Worm (Caenorhabditis elegans) whole organism, L2 larva: ENCODE results near the gene sqv-8.
A peak's percentile ranks its signal among the peaks of the same experiment; 100 is the strongest.

Experiments
- C34F6.9 ChIP-seq: fragments of 150-350 bp; optimal IDR thresholded peaks from 2 replicates; lab custom pipeline; 2014; ENCODE audit warnings: missing biosample characterization, missing genetic modification characterization
- F13H6.1 ChIP-seq: sonication (generic microtip); optimal IDR thresholded peaks from 2 replicates; lab custom pipeline; 2016; ENCODE audit warnings: missing genetic modification characterization, missing compliant biosample characterization
- R02D3.7 ChIP-seq: fragments of 150-350 bp; optimal IDR thresholded peaks from 2 replicates; lab custom pipeline; 2014; ENCODE audit warnings: missing biosample characterization, missing genetic modification characterization
- Y55F3AM.14 ChIP-seq: fragments of 200-800 bp; sonication (Bioruptor generic); optimal IDR thresholded peaks from 2 replicates; lab custom pipeline; 2018; ENCODE audit warnings: mild to moderate bottlenecking, missing genetic modification characterization, missing compliant biosample characterization
- ZK546.5 ChIP-seq: sonication (generic microtip); optimal IDR thresholded peaks from 2 replicates; lab custom pipeline; 2017; ENCODE audit warnings: missing biosample characterization, missing genetic modification characterization
- alr-1 ChIP-seq: fragments of 150-350 bp; optimal IDR thresholded peaks from 2 replicates; lab custom pipeline; 2014; ENCODE audit warnings: missing biosample characterization, missing genetic modification characterization
- aly-2 ChIP-seq: fragments of 150-350 bp; optimal IDR thresholded peaks from 2 replicates; lab custom pipeline; 2014; ENCODE audit warnings: missing biosample characterization, missing genetic modification characterization
- ama-1 ChIP-seq: fragments of 150-350 bp; optimal IDR thresholded peaks from 2 replicates; lab custom pipeline; 2018; ENCODE audit warnings: inconsistent platforms
- blmp-1 ChIP-seq: sonication (generic microtip); optimal IDR thresholded peaks from 2 replicates; lab custom pipeline; 2017; ENCODE audit warnings: missing genetic modification characterization, mild to moderate bottlenecking, missing compliant biosample characterization, antibody characterized with exemption, moderate library complexity; ENCODE audit not compliant: insufficient read depth
- ceh-16 ChIP-seq: fragments of 150-350 bp; optimal IDR thresholded peaks from 2 replicates; lab custom pipeline; 2014; ENCODE audit warnings: missing biosample characterization, missing genetic modification characterization
- ceh-82 ChIP-seq: fragments of 150-350 bp; optimal IDR thresholded peaks from 2 replicates; lab custom pipeline; 2014; ENCODE audit warnings: missing biosample characterization, missing genetic modification characterization
- crh-2 ChIP-seq: sonication (generic microtip); optimal IDR thresholded peaks from 2 replicates; lab custom pipeline; 2017; ENCODE audit warnings: missing biosample characterization, missing genetic modification characterization
- dmd-4 ChIP-seq: sonication (generic microtip); optimal IDR thresholded peaks from 2 replicates; lab custom pipeline; 2017; ENCODE audit warnings: missing biosample characterization, missing genetic modification characterization
- egl-27 ChIP-seq: sonication (generic microtip); optimal IDR thresholded peaks from 3 replicates; lab custom pipeline; 2017; ENCODE audit warnings: missing biosample characterization, missing genetic modification reagents, missing genetic modification characterization
- elt-1 ChIP-seq: fragments of 150-350 bp; optimal IDR thresholded peaks from 2 replicates; lab custom pipeline; 2014; ENCODE audit warnings: missing biosample characterization, missing genetic modification characterization
- elt-3 ChIP-seq: sonication (generic microtip); optimal IDR thresholded peaks from 2 replicates; lab custom pipeline; 2017; ENCODE audit warnings: missing biosample characterization, missing genetic modification characterization
- fos-1 ChIP-seq: fragments of 150-350 bp; optimal IDR thresholded peaks from 2 replicates; lab custom pipeline; 2014; ENCODE audit warnings: missing biosample characterization, missing genetic modification characterization
- gmeb-1 ChIP-seq: fragments of 150-350 bp; optimal IDR thresholded peaks from 2 replicates; lab custom pipeline; 2014; ENCODE audit warnings: missing biosample characterization, missing genetic modification characterization
- lin-11 ChIP-seq: fragments of 150-350 bp; sonication (generic microtip); optimal IDR thresholded peaks from 2 replicates; lab custom pipeline; 2014; ENCODE audit warnings: missing biosample characterization, missing genetic modification characterization, inconsistent platforms, mixed read lengths
- lin-13 ChIP-seq: fragments of 150-350 bp; optimal IDR thresholded peaks from 2 replicates; lab custom pipeline; 2014; ENCODE audit warnings: missing biosample characterization, missing genetic modification reagents, missing genetic modification characterization
- lin-39 ChIP-seq: fragments of 150-350 bp; optimal IDR thresholded peaks from 2 replicates; lab custom pipeline; 2014; ENCODE audit warnings: missing biosample characterization, missing genetic modification reagents, missing genetic modification characterization
- lsy-2 ChIP-seq, 2 experiments: fragments of 150-350 bp in 1 of 2; sonication (generic microtip) in 1 of 2; optimal IDR thresholded peaks; 2 replicates each; lab custom pipeline; 2014 to 2017; ENCODE audit warnings: missing biosample characterization in 2 of 2, missing genetic modification characterization in 2 of 2
- mab-5 ChIP-seq: fragments of 150-350 bp; optimal IDR thresholded peaks from 2 replicates; lab custom pipeline; 2014; ENCODE audit warnings: missing biosample characterization, missing genetic modification characterization
- mbf-1 ChIP-seq: sonication (generic microtip); optimal IDR thresholded peaks from 2 replicates; lab custom pipeline; 2017; ENCODE audit warnings: missing biosample characterization, missing genetic modification characterization
- mdl-1 ChIP-seq, 2 experiments: fragments of 150-350 bp in 1 of 2; sonication (generic microtip) in 1 of 2; optimal IDR thresholded peaks; 2 replicates each; lab custom pipeline; 2017; ENCODE audit warnings: missing biosample characterization in 2 of 2, missing genetic modification characterization in 2 of 2
- nhr-11 ChIP-seq: fragments of 150-350 bp; optimal IDR thresholded peaks from 2 replicates; lab custom pipeline; 2014; ENCODE audit warnings: missing biosample characterization, missing genetic modification characterization
- nhr-12 ChIP-seq: fragments of 150-350 bp; optimal IDR thresholded peaks from 2 replicates; lab custom pipeline; 2014; ENCODE audit warnings: missing biosample characterization, missing genetic modification characterization
- nhr-129 ChIP-seq: fragments of 150-350 bp; optimal IDR thresholded peaks from 2 replicates; lab custom pipeline; 2014; ENCODE audit warnings: missing biosample characterization, missing genetic modification characterization
- nhr-21 ChIP-seq: fragments of 150-350 bp; optimal IDR thresholded peaks from 2 replicates; lab custom pipeline; 2014; ENCODE audit warnings: missing biosample characterization, missing genetic modification characterization
- nhr-23 ChIP-seq: fragments of 150-350 bp; optimal IDR thresholded peaks from 2 replicates; lab custom pipeline; 2014; ENCODE audit warnings: missing biosample characterization, missing genetic modification reagents, missing genetic modification characterization
- nhr-237 ChIP-seq: fragments of 150-350 bp; optimal IDR thresholded peaks from 2 replicates; lab custom pipeline; 2014; ENCODE audit warnings: missing biosample characterization, missing genetic modification characterization
- nhr-25 ChIP-seq: fragments of 150-350 bp; sonication (generic microtip); optimal IDR thresholded peaks from 3 replicates; lab custom pipeline; 2014; ENCODE audit warnings: missing biosample characterization, missing genetic modification characterization
- nhr-77 ChIP-seq: fragments of 150-350 bp; optimal IDR thresholded peaks from 2 replicates; lab custom pipeline; 2014; ENCODE audit warnings: missing biosample characterization, missing genetic modification characterization
- sem-4 ChIP-seq: fragments of 150-350 bp; optimal IDR thresholded peaks from 2 replicates; lab custom pipeline; 2014; ENCODE audit warnings: missing biosample characterization, missing genetic modification reagents, missing genetic modification characterization
- skn-1 ChIP-seq: sonication (generic microtip); optimal IDR thresholded peaks from 2 replicates; lab custom pipeline; 2017; ENCODE audit warnings: missing biosample characterization, missing genetic modification characterization
- sma-3 ChIP-seq: sonication (generic microtip); optimal IDR thresholded peaks from 2 replicates; lab custom pipeline; 2016; ENCODE audit warnings: missing genetic modification reagents, missing genetic modification characterization, missing compliant biosample characterization
- sma-9 ChIP-seq, 2 experiments: fragments of 150-350 bp in 1 of 2; sonication (generic microtip) in 1 of 2; optimal IDR thresholded peaks; 2 replicates each; lab custom pipeline; 2014 to 2016; ENCODE audit warnings: missing genetic modification characterization in 2 of 2, mild to moderate bottlenecking in 1 of 2, missing biosample characterization in 1 of 2, missing compliant biosample characterization in 1 of 2, missing genetic modification reagents in 1 of 2, moderate library complexity in 1 of 2
- snpc-4 ChIP-seq: fragments of 150-350 bp; optimal IDR thresholded peaks from 2 replicates; lab custom pipeline; 2014; ENCODE audit warnings: missing biosample characterization, missing genetic modification characterization
- unc-39 ChIP-seq: fragments of 150-350 bp; optimal IDR thresholded peaks from 2 replicates; lab custom pipeline; 2014; ENCODE audit warnings: missing biosample characterization, missing genetic modification characterization
- ztf-1 ChIP-seq: fragments of 200-800 bp; sonication (Bioruptor generic); conservative IDR thresholded peaks from 2 replicates; pipeline ENCODE4 v1.3.6; 2022; ENCODE audit warnings: missing genetic modification characterization, missing compliant biosample characterization
- ztf-11 ChIP-seq: sonication (generic microtip); optimal IDR thresholded peaks from 2 replicates; lab custom pipeline; 2017; ENCODE audit warnings: missing biosample characterization, missing genetic modification characterization
- ztf-4 ChIP-seq: fragments of 150-350 bp; optimal IDR thresholded peaks from 2 replicates; lab custom pipeline; 2014; ENCODE audit warnings: missing biosample characterization, missing genetic modification characterization

sqv-8 gene

DNA sequence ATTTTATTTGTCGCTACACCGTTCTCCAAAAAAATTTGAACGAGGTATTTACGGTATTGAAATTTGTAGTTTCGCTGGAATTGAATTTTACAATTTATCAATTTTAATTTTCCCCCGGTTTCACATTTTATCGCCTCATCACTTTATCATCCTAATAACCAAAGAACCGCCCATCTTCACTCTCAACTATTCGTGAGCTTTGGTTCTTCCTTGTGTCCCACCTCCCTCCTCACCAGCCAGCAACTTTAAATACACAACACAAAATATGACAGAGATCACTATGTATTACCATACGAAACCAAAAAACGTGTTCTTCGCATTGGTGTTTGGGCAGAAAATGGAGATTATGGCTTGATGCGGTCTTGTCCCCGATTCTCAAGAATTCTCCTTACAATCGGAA, 42.7 kb upstream of the sqv-8 start:
- no peak for TF ChIP-seq nhr-77 (tag; lab: Kevin White, UChicago)
- TF ChIP-seq lin-11 (tag; lab: Kevin White, UChicago) = no peak
- peak; percentile 8 for TF ChIP-seq fos-1
- no peak for TF ChIP-seq lin-13
- no peak for TF ChIP-seq mdl-1 (tag; optimal IDR thresholded peaks at IDR 0.05; lab: Kevin White, UChicago)
- TF ChIP-seq F13H6.1 (tag; lab: Kevin White, UChicago) = no peak
- no peak for TF ChIP-seq ZK546.5
- TF ChIP-seq nhr-129 (tag; lab: Kevin White, UChicago) = peak; percentile 40
- TF ChIP-seq lsy-2 (tag; optimal IDR thresholded peaks at IDR 0.05; lab: Kevin White, UChicago) = no peak
- TF ChIP-seq elt-3 (tag; lab: Kevin White, UChicago) = no peak
- no peak for TF ChIP-seq nhr-12 (tag; lab: Kevin White, UChicago)
- no peak for TF ChIP-seq R02D3.7 (tag; lab: Kevin White, UChicago)
- no peak for TF ChIP-seq nhr-11 (tag; lab: Kevin White, UChicago)
- TF ChIP-seq Y55F3AM.14 (GFP tag; lab: Kevin White, UChicago) = no peak
- TF ChIP-seq mbf-1 = no peak
- TF ChIP-seq mab-5 (tag; lab: Kevin White, UChicago) = no peak
- TF ChIP-seq nhr-25 (tag; lab: Kevin White, UChicago) = peak; percentile 13
- no peak for TF ChIP-seq alr-1 (tag; lab: Kevin White, UChicago)
- TF ChIP-seq ztf-4 (tag; lab: Kevin White, UChicago) = no peak
- no peak for TF ChIP-seq aly-2 (tag; lab: Kevin White, UChicago)
- TF ChIP-seq gmeb-1 = peak; percentile 14
- no peak for TF ChIP-seq sem-4 (tag; lab: Kevin White, UChicago)
- TF ChIP-seq C34F6.9 (tag; lab: Kevin White, UChicago) = no peak
- TF ChIP-seq ama-1 = no peak
- TF ChIP-seq ceh-82 (tag; lab: Kevin White, UChicago) = no peak
- no peak for TF ChIP-seq nhr-23 (tag; lab: Kevin White, UChicago)
- TF ChIP-seq nhr-21 = no peak
- no peak for TF ChIP-seq lin-39 (tag; lab: Kevin White, UChicago)
- no peak for TF ChIP-seq elt-1 (tag; lab: Kevin White, UChicago)
- TF ChIP-seq sma-3 (GFP tag; lab: Kevin White, UChicago) = no peak
- no peak for TF ChIP-seq snpc-4 (tag; lab: Kevin White, UChicago)
- peak; percentile 65 for TF ChIP-seq sma-9 (GFP tag; optimal IDR thresholded peaks at IDR 0.05; lab: Kevin White, UChicago)
- TF ChIP-seq sma-9 (tag; optimal IDR thresholded peaks at IDR 0.05; lab: Kevin White, UChicago) = no peak
- peak; percentile 10 for TF ChIP-seq crh-2 (tag; lab: Kevin White, UChicago)
- TF ChIP-seq ztf-1 (GFP tag; lab: Robert Waterston, UW) = no peak
- no peak for TF ChIP-seq blmp-1 (tag; lab: Kevin White, UChicago)

DNA sequence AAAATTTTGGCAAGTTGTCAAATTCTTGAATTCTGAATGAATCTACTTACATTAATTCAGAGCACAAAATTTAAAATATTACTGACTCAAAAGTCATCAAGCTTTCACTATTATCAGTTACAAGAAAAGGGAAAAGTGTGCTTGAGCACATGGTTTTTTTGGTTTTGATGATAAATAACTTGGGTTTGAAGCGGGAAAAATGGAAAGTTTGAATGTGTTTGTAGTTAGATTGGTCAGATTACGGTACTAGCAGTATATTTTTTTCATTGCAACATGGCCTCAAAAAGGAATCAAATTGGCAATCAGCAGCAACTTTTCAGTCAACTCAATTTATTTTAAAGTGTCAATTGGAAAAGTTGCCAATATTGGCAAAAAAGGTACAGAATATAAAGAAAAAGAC, 42.1 kb upstream of the sqv-8 start:
- TF ChIP-seq skn-1 (peak; percentile 27), snpc-4 (tag; lab: Kevin White, UChicago) (no peak)

DNA sequence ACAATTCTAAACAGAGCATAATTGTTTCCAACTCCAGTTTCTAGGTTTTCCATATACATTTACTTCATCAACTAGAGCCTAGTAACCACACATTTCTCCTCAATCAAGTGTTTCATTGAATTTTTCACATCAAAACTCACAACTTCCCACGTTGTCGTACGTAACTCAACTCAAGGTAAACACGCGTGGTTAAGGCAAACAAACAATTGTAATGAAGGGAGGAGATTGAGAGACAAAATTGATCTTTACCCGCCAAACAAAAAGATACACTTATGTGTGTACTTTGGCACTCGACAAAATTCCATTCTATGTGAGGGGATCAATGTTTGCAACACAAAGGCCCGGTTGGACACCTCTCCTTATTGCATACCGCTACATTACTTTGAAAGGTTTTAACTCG, 41.4 kb upstream of the sqv-8 start, which contains the start of gene nhr-19:
nhr-19 (minus strand) TSS at position 191 of the 400 bp plus-strand sequence.
- no peak for TF ChIP-seq dmd-4 (tag; lab: Kevin White, UChicago)
- no peak for TF ChIP-seq ztf-11 (tag; lab: Kevin White, UChicago)
- TF ChIP-seq nhr-25 (tag; lab: Kevin White, UChicago) = peak; percentile 17
- TF ChIP-seq lsy-2 (tag; optimal IDR thresholded peaks at IDR 0.05; lab: Kevin White, UChicago) = peak in 1 of 2 experiments; percentile 20
- no peak for TF ChIP-seq ceh-16 (tag; lab: Kevin White, UChicago)
- TF ChIP-seq egl-27 (tag; lab: Kevin White, UChicago) = no peak
- TF ChIP-seq lin-11 (tag; lab: Kevin White, UChicago) = no peak
- no peak for TF ChIP-seq unc-39 (tag; lab: Kevin White, UChicago)
- TF ChIP-seq sma-9 (GFP tag; optimal IDR thresholded peaks at IDR 0.05; lab: Kevin White, UChicago) = peak; percentile 59
- TF ChIP-seq sma-9 (tag; optimal IDR thresholded peaks at IDR 0.05; lab: Kevin White, UChicago) = no peak
- no peak for TF ChIP-seq skn-1
- TF ChIP-seq C34F6.9 (tag; lab: Kevin White, UChicago) = no peak
- TF ChIP-seq mab-5 (tag; lab: Kevin White, UChicago) = no peak
- peak; percentile 65 for TF ChIP-seq nhr-129 (tag; lab: Kevin White, UChicago)
- no peak for TF ChIP-seq snpc-4 (tag; lab: Kevin White, UChicago)
- no peak for TF ChIP-seq sem-4 (tag; lab: Kevin White, UChicago)
- TF ChIP-seq nhr-237 (tag; lab: Kevin White, UChicago) = no peak
- no peak for TF ChIP-seq mbf-1
- no peak for TF ChIP-seq lin-39 (tag; lab: Kevin White, UChicago)
- no peak for TF ChIP-seq nhr-77 (tag; lab: Kevin White, UChicago)
- TF ChIP-seq crh-2 (tag; lab: Kevin White, UChicago) = peak; percentile 52
- TF ChIP-seq nhr-23 (tag; lab: Kevin White, UChicago) = no peak
- no peak for TF ChIP-seq elt-3 (tag; lab: Kevin White, UChicago)
- TF ChIP-seq, all 48 proteins: peak for 5
